Worm (Caenorhabditis elegans) whole organism, L2 larva: ENCODE results near the gene sfxn-1.4.

Source experiments
- C34F6.9 ChIP-seq: fragments of 150-350 bp; optimal IDR thresholded peaks from 2 replicates; lab custom pipeline; 2014; ENCODE audit warnings: missing biosample characterization, missing genetic modification characterization
- R02D3.7 ChIP-seq: fragments of 150-350 bp; optimal IDR thresholded peaks from 2 replicates; lab custom pipeline; 2014; ENCODE audit warnings: missing biosample characterization, missing genetic modification characterization
- ama-1 ChIP-seq: fragments of 150-350 bp; optimal IDR thresholded peaks from 2 replicates; lab custom pipeline; 2018; ENCODE audit warnings: inconsistent platforms
- blmp-1 ChIP-seq: sonication (generic microtip); optimal IDR thresholded peaks from 2 replicates; lab custom pipeline; 2017; ENCODE audit warnings: missing genetic modification characterization, mild to moderate bottlenecking, missing compliant biosample characterization, antibody characterized with exemption, moderate library complexity; ENCODE audit not compliant: insufficient read depth
- ceh-16 ChIP-seq: fragments of 150-350 bp; optimal IDR thresholded peaks from 2 replicates; lab custom pipeline; 2014; ENCODE audit warnings: missing biosample characterization, missing genetic modification characterization
- crh-2 ChIP-seq: sonication (generic microtip); optimal IDR thresholded peaks from 2 replicates; lab custom pipeline; 2017; ENCODE audit warnings: missing biosample characterization, missing genetic modification characterization
- dmd-4 ChIP-seq: sonication (generic microtip); optimal IDR thresholded peaks from 2 replicates; lab custom pipeline; 2017; ENCODE audit warnings: missing biosample characterization, missing genetic modification characterization
- egl-27 ChIP-seq: sonication (generic microtip); optimal IDR thresholded peaks from 3 replicates; lab custom pipeline; 2017; ENCODE audit warnings: missing biosample characterization, missing genetic modification reagents, missing genetic modification characterization
- elt-1 ChIP-seq: fragments of 150-350 bp; optimal IDR thresholded peaks from 2 replicates; lab custom pipeline; 2014; ENCODE audit warnings: missing biosample characterization, missing genetic modification characterization
- elt-3 ChIP-seq: sonication (generic microtip); optimal IDR thresholded peaks from 2 replicates; lab custom pipeline; 2017; ENCODE audit warnings: missing biosample characterization, missing genetic modification characterization
- fos-1 ChIP-seq: fragments of 150-350 bp; optimal IDR thresholded peaks from 2 replicates; lab custom pipeline; 2014; ENCODE audit warnings: missing biosample characterization, missing genetic modification characterization
- gmeb-1 ChIP-seq: fragments of 150-350 bp; optimal IDR thresholded peaks from 2 replicates; lab custom pipeline; 2014; ENCODE audit warnings: missing biosample characterization, missing genetic modification characterization
- lin-11 ChIP-seq: fragments of 150-350 bp; sonication (generic microtip); optimal IDR thresholded peaks from 2 replicates; lab custom pipeline; 2014; ENCODE audit warnings: missing biosample characterization, missing genetic modification characterization, inconsistent platforms, mixed read lengths
- lin-13 ChIP-seq: fragments of 150-350 bp; optimal IDR thresholded peaks from 2 replicates; lab custom pipeline; 2014; ENCODE audit warnings: missing biosample characterization, missing genetic modification reagents, missing genetic modification characterization
- lin-39 ChIP-seq: fragments of 150-350 bp; optimal IDR thresholded peaks from 2 replicates; lab custom pipeline; 2014; ENCODE audit warnings: missing biosample characterization, missing genetic modification reagents, missing genetic modification characterization
- lsy-2 ChIP-seq, 2 experiments: fragments of 150-350 bp in 1 of 2; sonication (generic microtip) in 1 of 2; optimal IDR thresholded peaks; 2 replicates each; lab custom pipeline; 2014 to 2017; ENCODE audit warnings: missing biosample characterization in 2 of 2, missing genetic modification characterization in 2 of 2
- mab-5 ChIP-seq: fragments of 150-350 bp; optimal IDR thresholded peaks from 2 replicates; lab custom pipeline; 2014; ENCODE audit warnings: missing biosample characterization, missing genetic modification characterization
- mbf-1 ChIP-seq: sonication (generic microtip); optimal IDR thresholded peaks from 2 replicates; lab custom pipeline; 2017; ENCODE audit warnings: missing biosample characterization, missing genetic modification characterization
- mdl-1 ChIP-seq, 2 experiments: fragments of 150-350 bp in 1 of 2; sonication (generic microtip) in 1 of 2; optimal IDR thresholded peaks; 2 replicates each; lab custom pipeline; 2017; ENCODE audit warnings: missing biosample characterization in 2 of 2, missing genetic modification characterization in 2 of 2
- nhr-11 ChIP-seq: fragments of 150-350 bp; optimal IDR thresholded peaks from 2 replicates; lab custom pipeline; 2014; ENCODE audit warnings: missing biosample characterization, missing genetic modification characterization
- nhr-129 ChIP-seq: fragments of 150-350 bp; optimal IDR thresholded peaks from 2 replicates; lab custom pipeline; 2014; ENCODE audit warnings: missing biosample characterization, missing genetic modification characterization
- nhr-237 ChIP-seq: fragments of 150-350 bp; optimal IDR thresholded peaks from 2 replicates; lab custom pipeline; 2014; ENCODE audit warnings: missing biosample characterization, missing genetic modification characterization
- nhr-25 ChIP-seq: fragments of 150-350 bp; sonication (generic microtip); optimal IDR thresholded peaks from 3 replicates; lab custom pipeline; 2014; ENCODE audit warnings: missing biosample characterization, missing genetic modification characterization
- nhr-77 ChIP-seq: fragments of 150-350 bp; optimal IDR thresholded peaks from 2 replicates; lab custom pipeline; 2014; ENCODE audit warnings: missing biosample characterization, missing genetic modification characterization
- peb-1 ChIP-seq: fragments of 150-350 bp; optimal IDR thresholded peaks from 2 replicates; lab custom pipeline; 2014; ENCODE audit warnings: missing biosample characterization, missing genetic modification characterization
- unc-55 ChIP-seq: fragments of 150-350 bp; sonication (generic microtip); optimal IDR thresholded peaks from 3 replicates; lab custom pipeline; 2014; ENCODE audit warnings: missing biosample characterization, missing genetic modification reagents, missing genetic modification characterization
- unc-62 ChIP-seq: fragments of 150-350 bp; optimal IDR thresholded peaks from 2 replicates; lab custom pipeline; 2014; ENCODE audit warnings: missing biosample characterization, missing genetic modification reagents, missing genetic modification characterization
- zag-1 ChIP-seq: fragments of 150-350 bp; optimal IDR thresholded peaks from 2 replicates; lab custom pipeline; 2014; ENCODE audit warnings: missing biosample characterization, missing genetic modification characterization

Gene sfxn-1.4

DNA sequence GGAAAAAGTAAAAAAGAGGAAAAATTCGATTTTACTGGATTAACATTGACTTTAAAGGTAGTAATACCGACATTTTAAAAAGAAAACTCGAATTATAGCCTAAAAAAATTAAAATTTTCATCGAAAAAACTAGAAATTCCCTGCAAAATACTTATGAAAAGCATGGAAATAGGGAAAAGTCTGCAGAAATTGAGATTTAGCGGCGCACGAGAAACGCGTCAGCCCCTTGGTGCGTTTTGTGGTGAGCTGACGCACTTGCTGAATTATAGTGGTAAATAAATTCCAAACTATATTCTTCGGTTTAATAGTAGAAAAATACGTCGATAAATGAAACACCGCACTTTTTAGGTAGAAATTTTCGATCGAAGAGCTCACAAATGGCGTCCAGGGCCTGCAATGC is 13.4 kb upstream of the sfxn-1.4 start:
- TF ChIP-seq nhr-11 (tag; lab: Kevin White, UChicago) (no peak), peb-1 (tag; lab: Kevin White, UChicago) (no peak), fos-1 (peak; percentile 2), egl-27 (tag; lab: Kevin White, UChicago) (no peak), lsy-2 (tag; optimal IDR thresholded peaks at IDR 0.05; lab: Kevin White, UChicago) (peak in 1 of 2 experiments; percentile 56), gmeb-1 (tag; lab: Kevin White, UChicago) (peak; percentile 16), nhr-129 (tag; lab: Kevin White, UChicago) (peak; percentile 42), nhr-25 (tag; lab: Kevin White, UChicago) (peak; percentile 8), C34F6.9 (peak; percentile 44), unc-55 (GFP tag; lab: Kevin White, UChicago) (peak; percentile 50), crh-2 (peak; percentile 27)

- TF ChIP-seq unc-62 (GFP tag; lab: Kevin White, UChicago) (no peak), zag-1 (tag; lab: Kevin White, UChicago) (no peak), ama-1 (lab: Kevin White, UChicago) (no peak), mab-5 (no peak), lin-39 (tag; lab: Kevin White, UChicago) (no peak), peb-1 (tag; lab: Kevin White, UChicago) (no peak), nhr-237 (no peak), ceh-16 (tag; lab: Kevin White, UChicago) (no peak)
Observed at ce11 chrII:11690868-11691267, 9.8 kb upstream of the sfxn-1.4 start.

- TF ChIP-seq R02D3.7 (tag; lab: Kevin White, UChicago) (no peak), zag-1 (tag; lab: Kevin White, UChicago) (no peak), unc-55 (GFP tag; lab: Kevin White, UChicago) (no peak), lin-11 (tag; lab: Kevin White, UChicago) (no peak), mab-5 (no peak)
Observed at ce11 chrII:11689941-11690340, 8.9 kb upstream of the sfxn-1.4 start.

DNA sequence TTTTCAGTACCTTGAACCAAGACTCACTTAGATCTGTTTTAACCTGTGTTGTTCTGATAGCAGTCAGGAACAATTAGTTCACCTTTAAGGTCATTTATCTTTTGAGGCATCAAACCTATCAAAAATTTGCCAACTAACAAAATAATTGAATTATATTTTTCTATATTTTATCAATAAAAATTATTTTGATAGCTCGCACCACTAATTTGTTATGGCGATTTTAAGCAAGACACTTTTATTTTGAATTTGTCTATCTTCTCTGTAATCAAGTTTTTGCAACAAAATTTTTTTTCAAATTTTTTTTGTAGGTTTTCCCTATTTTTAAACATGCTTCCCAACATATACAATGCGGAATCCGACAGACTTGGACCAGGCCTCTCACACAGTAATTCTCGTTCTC is 7.6 kb upstream of the sfxn-1.4 start, which contains the start of gene kel-1:
TSS of gene kel-1 (plus strand) at position 301 of the 400 bp plus-strand sequence.
- TF ChIP-seq egl-27 (tag; lab: Kevin White, UChicago) = no peak
- no peak for TF ChIP-seq mbf-1 (tag; lab: Kevin White, UChicago)
- TF ChIP-seq blmp-1 (tag; lab: Kevin White, UChicago) = no peak
- no peak for TF ChIP-seq lin-13 (GFP tag; lab: Kevin White, UChicago)
- TF ChIP-seq, all 48 proteins: peak for 0

DNA sequence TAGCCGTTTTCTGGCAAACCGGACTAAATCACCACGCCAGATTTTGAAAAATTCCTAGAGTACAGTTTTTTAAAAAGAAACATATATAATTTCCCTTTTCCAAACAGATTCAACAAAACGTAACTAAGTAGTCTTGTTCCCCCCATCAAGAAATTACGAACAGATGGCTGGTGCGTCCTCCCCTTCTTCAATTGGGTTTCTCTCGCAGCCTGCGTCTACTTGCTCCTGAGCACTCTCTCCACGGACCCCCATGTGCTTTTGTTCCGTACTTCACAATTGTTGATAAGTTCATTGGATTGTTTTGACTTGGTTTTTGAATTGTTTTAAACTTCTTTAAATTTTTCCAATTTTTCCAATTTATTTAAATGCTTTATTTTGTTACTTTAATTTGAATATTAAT is 7.0 kb upstream of the sfxn-1.4 start:
- TF ChIP-seq nhr-77 (tag; lab: Kevin White, UChicago) (no peak), C34F6.9 (peak; percentile 16), unc-55 (GFP tag; lab: Kevin White, UChicago) (peak; percentile 9), lin-13 (GFP tag; lab: Kevin White, UChicago) (no peak)

ce11 chrII:11685177-11685576 is 4.1 kb upstream of the sfxn-1.4 start, which contains the start of gene C47D12.5:
Gene C47D12.5, minus strand, starts transcription at chrII:11685277.
- no peak for TF ChIP-seq elt-1 (tag; lab: Kevin White, UChicago)

DNA sequence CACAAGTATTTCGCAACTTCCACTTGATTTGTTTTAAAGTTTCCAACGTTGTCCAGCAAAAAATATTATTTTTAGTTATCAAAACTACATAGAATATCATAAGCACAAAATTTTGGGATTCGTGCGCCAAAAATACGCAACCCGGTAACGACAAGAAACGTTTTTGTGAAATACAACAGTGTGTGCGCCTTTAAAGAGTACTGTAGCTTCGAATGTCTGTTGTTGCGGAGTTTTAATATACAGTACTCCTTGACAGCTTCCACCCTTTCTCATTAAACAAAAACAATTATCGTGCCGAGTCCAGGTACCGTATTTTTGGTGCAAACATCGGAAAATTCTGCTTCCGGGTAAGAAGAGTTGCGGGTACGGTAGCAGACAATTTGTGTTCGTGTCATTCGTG is 816 bp downstream of the sfxn-1.4 start:
- no peak for TF ChIP-seq elt-3 (tag; lab: Kevin White, UChicago)
- no peak for TF ChIP-seq dmd-4 (tag; lab: Kevin White, UChicago)
- no peak for TF ChIP-seq mdl-1 (tag; optimal IDR thresholded peaks at IDR 0.05; lab: Kevin White, UChicago)
- no peak for TF ChIP-seq nhr-77 (tag; lab: Kevin White, UChicago)
- TF ChIP-seq zag-1 (tag; lab: Kevin White, UChicago) = no peak
- TF ChIP-seq C34F6.9 = no peak
- no peak for TF ChIP-seq nhr-25 (tag; lab: Kevin White, UChicago)
- no peak for TF ChIP-seq crh-2
- TF ChIP-seq lsy-2 (tag; optimal IDR thresholded peaks at IDR 0.05; lab: Kevin White, UChicago) = no peak
